Worm (Caenorhabditis elegans): ENCODE data around the gene K08E5.6.

The K08E5.6 gene

DNA sequence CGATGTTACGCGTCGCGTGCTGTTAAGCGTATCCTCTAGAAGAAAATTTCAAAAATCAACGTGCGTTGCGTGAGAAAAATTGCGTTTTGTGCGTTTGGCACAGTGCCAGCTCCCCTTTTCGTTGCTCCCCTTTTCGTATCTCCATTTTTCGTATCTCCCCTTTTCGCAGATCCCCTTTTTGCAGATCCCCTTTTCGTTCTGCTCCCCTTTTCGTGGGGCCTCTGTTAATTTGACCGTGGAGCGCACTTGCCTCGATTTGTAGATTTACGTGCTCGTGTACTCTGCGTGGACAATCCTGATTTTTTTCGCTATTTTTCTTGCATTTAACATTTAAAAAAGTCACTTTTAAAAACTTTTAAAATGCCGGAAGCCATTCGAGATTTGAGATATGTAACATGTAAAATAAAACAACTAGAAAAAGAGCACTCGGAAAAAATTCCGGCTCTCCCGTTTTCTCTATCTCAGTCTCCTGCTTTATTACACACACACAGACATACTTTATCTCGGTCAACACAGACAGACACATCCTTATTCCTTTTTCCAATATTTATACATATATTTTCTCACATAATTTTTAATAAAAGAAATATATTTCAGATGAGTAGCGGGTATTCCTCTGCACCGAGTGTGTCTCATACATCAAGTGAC is 17.1 kb upstream of the K08E5.6 start, which contains the start of gene ttll-4 (continued):
- TF ChIP-seq ZK185.1 (tag; optimal IDR thresholded peaks at IDR 0.05; ENCODE audit: poor library complexity, severe bottlenecking) (no peak), pbrm-1 (GFP tag; IDR thresholded peaks at IDR 0.05) (peak; percentile 45; the same call in 1 of the 2 replicates), dox-1 (GFP tag; IDR thresholded peaks at IDR 0.05) (peak; percentile 81), attf-3 (GFP tag; conservative IDR thresholded peaks at IDR 0.05) (peak; percentile 48; the same call in 1 of the 2 replicates), atf-7 (tag; optimal IDR thresholded peaks at IDR 0.05) (no peak), ztf-22 (GFP tag; optimal IDR thresholded peaks at IDR 0.05) (no peak), egrh-3 (GFP tag; IDR thresholded peaks at IDR 0.05) (peak; percentile 63), T26A5.8 (tag; optimal IDR thresholded peaks at IDR 0.05) (no peak), ceh-27 (GFP tag; optimal IDR thresholded peaks at IDR 0.05) (peak; percentile 47)

DNA sequence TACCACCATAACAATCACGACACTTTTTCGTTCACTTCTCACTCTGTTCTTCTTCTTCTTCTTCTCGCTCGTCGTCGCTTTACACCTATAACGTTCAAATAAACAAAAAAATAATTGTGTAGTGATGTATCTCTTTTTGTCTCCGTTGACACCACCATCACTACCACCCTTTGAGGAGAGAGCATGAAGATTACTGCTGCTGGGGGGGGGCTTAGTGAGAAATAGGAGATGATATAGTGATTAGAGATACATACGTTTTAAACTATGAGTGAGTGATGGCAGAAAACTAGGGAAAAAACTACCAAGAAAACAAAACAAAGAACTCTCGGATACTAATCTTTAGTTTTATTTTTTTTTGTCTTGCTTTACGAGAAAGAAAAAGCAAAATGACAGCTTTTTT is 14.5 kb upstream of the K08E5.6 start:
- TF ChIP-seq egl-18 (GFP tag; IDR thresholded peaks at IDR 0.05) = no peak
- TF ChIP-seq rcor-1 (GFP tag; IDR thresholded peaks at IDR 0.05) = no peak
- TF ChIP-seq F49E8.2 (tag; optimal IDR thresholded peaks at IDR 0.05; ENCODE audit: insufficient read depth) = no peak
- no peak for TF ChIP-seq ceh-58 (GFP tag; IDR thresholded peaks at IDR 0.05)

DNA sequence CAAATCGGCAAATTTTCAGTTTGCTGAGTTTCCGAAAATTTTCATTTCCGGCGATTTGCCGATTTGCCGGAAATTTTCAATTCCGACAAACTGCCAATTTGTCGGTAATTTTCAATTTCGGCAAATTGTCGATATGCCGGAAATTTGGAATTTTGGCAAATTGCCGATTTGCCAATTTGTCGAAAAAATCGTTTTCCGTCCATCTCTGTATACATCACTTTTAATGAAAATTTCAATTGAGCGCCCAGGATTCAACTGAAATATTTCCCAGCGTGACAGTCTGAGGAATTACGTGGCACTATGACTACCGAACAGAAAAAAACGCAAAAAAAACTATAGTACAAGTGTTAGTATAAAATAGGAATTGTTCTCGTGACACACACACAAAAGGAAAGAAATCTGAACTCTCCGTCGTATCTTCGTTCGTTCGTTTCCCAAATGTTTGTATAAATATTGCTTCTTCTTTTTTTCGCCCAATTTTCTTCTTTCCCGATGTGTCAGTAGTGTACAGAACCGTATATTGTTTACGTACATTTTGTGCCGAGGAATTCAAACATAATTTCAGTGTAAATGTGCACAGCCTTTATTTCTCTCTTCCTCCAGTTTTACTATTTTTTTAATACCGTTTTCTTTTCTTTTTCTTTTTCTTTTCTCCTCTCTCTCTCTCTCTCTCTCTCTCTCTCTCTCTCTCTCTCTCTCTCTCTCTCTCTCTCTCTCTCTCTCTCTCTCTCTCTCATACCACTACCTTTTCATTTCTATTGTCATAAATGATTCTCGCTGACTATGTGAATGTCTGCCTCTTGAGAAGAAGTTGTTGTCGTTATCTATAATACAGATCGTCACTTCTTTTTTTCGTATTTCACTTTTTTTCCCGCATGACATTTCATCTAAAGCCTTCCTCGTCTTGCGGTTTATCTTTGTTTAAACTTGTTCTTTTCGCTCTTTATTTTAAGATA is 8.1 kb upstream of the K08E5.6 start:
- no peak for TF ChIP-seq sptf-2 (GFP tag; optimal IDR thresholded peaks at IDR 0.05)
- TF ChIP-seq B0336.3 (GFP tag; IDR thresholded peaks at IDR 0.05) = peak; percentile 25; the same call in 1 of the 2 replicates
- TF ChIP-seq egrh-3 (GFP tag; IDR thresholded peaks at IDR 0.05) = peak; percentile 36; the same call in 1 of the 2 replicates
- no peak for TF ChIP-seq F57A8.1 (GFP tag; optimal IDR thresholded peaks at IDR 0.05)
- TF ChIP-seq him-1 (tag; optimal IDR thresholded peaks at IDR 0.05) = peak; percentile 68
- TF ChIP-seq F23B12.7 (tag; optimal IDR thresholded peaks at IDR 0.05; ENCODE audit: insufficient read depth) = no peak
- no peak for TF ChIP-seq pbrm-1 (GFP tag; IDR thresholded peaks at IDR 0.05)
- TF ChIP-seq Y53G8AR.9 (GFP tag; conservative IDR thresholded peaks at IDR 0.05) = 0 out of 2 replicates have a peak, but pooled peaks have one; percentile 18
- TF ChIP-seq attf-5 (GFP tag; optimal IDR thresholded peaks at IDR 0.05) = peak; percentile 5
- peak; percentile 27 for TF ChIP-seq ztf-26 (tag; optimal IDR thresholded peaks at IDR 0.05)
- no peak for TF ChIP-seq rec-8 (tag; optimal IDR thresholded peaks at IDR 0.05)
- TF ChIP-seq unc-130 (GFP tag; optimal IDR thresholded peaks at IDR 0.05) = no peak
- no peak for TF ChIP-seq sdz-38 (tag; optimal IDR thresholded peaks at IDR 0.05)
- TF ChIP-seq hmg-1.2 (GFP tag; IDR thresholded peaks at IDR 0.05) = peak; percentile 47; the same call in 1 of the 2 replicates
- no peak for TF ChIP-seq tlf-1 (GFP tag; optimal IDR thresholded peaks at IDR 0.05)
- no peak for TF ChIP-seq nhr-27 (tag; optimal IDR thresholded peaks at IDR 0.05)
- no peak for TF ChIP-seq B0019.2 (GFP tag; conservative IDR thresholded peaks at IDR 0.05)
- TF ChIP-seq egl-44 (GFP tag; IDR thresholded peaks at IDR 0.05) = 0 out of 2 replicates have a peak, but pooled peaks have one; percentile 27
- no peak; the same call in 1 of the 2 replicates for TF ChIP-seq zfh-2 (GFP tag; conservative IDR thresholded peaks at IDR 0.05)
- TF ChIP-seq bed-1 (GFP tag; IDR thresholded peaks at IDR 0.05) = no peak
- TF ChIP-seq T07F8.4 (tag; optimal IDR thresholded peaks at IDR 0.05) = no peak
- TF ChIP-seq nhr-80 (tag; optimal IDR thresholded peaks at IDR 0.05) = peak; percentile 6
- TF ChIP-seq snpc-1.3 (tag; optimal IDR thresholded peaks at IDR 0.05; ENCODE audit: insufficient read depth) = no peak
- no peak for TF ChIP-seq mcd-1 (GFP tag; IDR thresholded peaks at IDR 0.05)
- no peak for TF ChIP-seq tbx-9 (tag; optimal IDR thresholded peaks at IDR 0.05; ENCODE audit: borderline replicate concordance)
- TF ChIP-seq cebp-1 (GFP tag; IDR thresholded peaks at IDR 0.05) = no peak
- peak; percentile 41 for TF ChIP-seq cebp-1 (tag; optimal IDR thresholded peaks at IDR 0.05)
- TF ChIP-seq F52B5.7 (tag; optimal IDR thresholded peaks at IDR 0.05) = no peak
- no peak for TF ChIP-seq rpc-1 (optimal IDR thresholded peaks at IDR 0.05)
- no peak for TF ChIP-seq rpc-1 (tag; optimal IDR thresholded peaks at IDR 0.05)
- TF ChIP-seq somi-1 (GFP tag; optimal IDR thresholded peaks at IDR 0.05) = peak; percentile 20
